Fruit fly (Drosophila melanogaster) whole organism, prepupa: ENCODE data around the gene CG17819.
A peak's percentile ranks its signal among the peaks of the same experiment; 100 is the strongest.

Experiments
- Blimp-1 ChIP-seq: fragments of 200-800 bp; sonication (Bioruptor generic); optimal IDR thresholded peaks from 3 replicates; lab custom pipeline; 2017; ENCODE audit warnings: missing biosample characterization, missing genetic modification characterization, mild to moderate bottlenecking, moderate library complexity, missing genetic modification reagents
- CG10631 ChIP-seq: fragments of 200-800 bp; sonication (Bioruptor generic); optimal IDR thresholded peaks from 2 replicates; lab custom pipeline; 2016; ENCODE audit warnings: missing biosample characterization, missing genetic modification characterization
- CG11762 ChIP-seq: fragments of 200-800 bp; sonication (Bioruptor generic); optimal IDR thresholded peaks from 3 replicates; lab custom pipeline; 2016; ENCODE audit warnings: missing biosample characterization, missing genetic modification characterization; ENCODE audit not compliant: insufficient read depth
- CG11902 ChIP-seq: fragments of 200-800 bp; sonication (Bioruptor generic); optimal IDR thresholded peaks from 3 replicates; lab custom pipeline; 2016; ENCODE audit warnings: missing biosample characterization, missing genetic modification characterization
- CG1621 ChIP-seq: fragments of 200-800 bp; sonication (Bioruptor generic); optimal IDR thresholded peaks from 3 replicates; lab custom pipeline; 2018; ENCODE audit warnings: missing biosample characterization, mild to moderate bottlenecking, missing genetic modification characterization
- CG16779 ChIP-seq: fragments of 200-800 bp; sonication (Bioruptor generic); optimal IDR thresholded peaks from 3 replicates; lab custom pipeline; 2017; ENCODE audit warnings: missing biosample characterization, mild to moderate bottlenecking, missing genetic modification characterization
- CG31627 ChIP-seq: fragments of 200-800 bp; sonication (Bioruptor generic); optimal IDR thresholded peaks from 3 replicates; lab custom pipeline; 2016; ENCODE audit warnings: missing biosample characterization, missing genetic modification characterization
- CG32006 ChIP-seq: fragments of 200-800 bp; sonication (Bioruptor generic); optimal IDR thresholded peaks from 3 replicates; lab custom pipeline; 2017; ENCODE audit warnings: missing biosample characterization, mild to moderate bottlenecking, missing genetic modification characterization
- CG34406 ChIP-seq: fragments of 200-800 bp; sonication (Bioruptor generic); optimal IDR thresholded peaks from 3 replicates; lab custom pipeline; 2016; ENCODE audit warnings: missing biosample characterization, missing genetic modification characterization
- CG6163 ChIP-seq: fragments of 200-800 bp; sonication (Bioruptor generic); IDR thresholded peaks from 3 replicates; pipeline ENCODE4 v1.3.6; 2022; ENCODE audit warnings: missing biosample characterization, missing genetic modification characterization
- CG6276 ChIP-seq: fragments of 200-800 bp; sonication (Bioruptor generic); optimal IDR thresholded peaks from 2 replicates; lab custom pipeline; 2017; ENCODE audit warnings: missing biosample characterization, mild to moderate bottlenecking, missing genetic modification characterization
- CG6792 ChIP-seq: fragments of 200-800 bp; sonication (Bioruptor generic); optimal IDR thresholded peaks from 3 replicates; lab custom pipeline; 2016; ENCODE audit warnings: missing biosample characterization, missing genetic modification characterization
- CG6854 ChIP-seq: fragments of 200-800 bp; sonication (Bioruptor generic); optimal IDR thresholded peaks from 2 replicates; lab custom pipeline; 2017; ENCODE audit warnings: missing biosample characterization, mild to moderate bottlenecking, missing genetic modification characterization
- CG7368 ChIP-seq: fragments of 200-800 bp; sonication (Bioruptor generic); optimal IDR thresholded peaks from 3 replicates; lab custom pipeline; 2016; ENCODE audit warnings: missing biosample characterization, missing genetic modification characterization
- CG9139 ChIP-seq: fragments of 200-800 bp; sonication (Bioruptor generic); optimal IDR thresholded peaks from 3 replicates; lab custom pipeline; 2017; ENCODE audit warnings: missing biosample characterization, mild to moderate bottlenecking, missing genetic modification characterization
- Eip78C ChIP-seq: fragments of 200-800 bp; sonication (Bioruptor generic); peaks from one replicate; lab custom pipeline; 2016; ENCODE audit warnings: missing biosample characterization, missing genetic modification characterization
- Ets96B ChIP-seq: fragments of 200-800 bp; optimal IDR thresholded peaks from 2 replicates; lab custom pipeline; 2019; ENCODE audit warnings: missing biosample characterization, mild to moderate bottlenecking, missing genetic modification characterization, moderate library complexity
- Gug ChIP-seq: fragments of 200-800 bp; sonication (Bioruptor generic); IDR thresholded peaks from 2 replicates; pipeline ENCODE4 v1.3.6; 2022; ENCODE audit warnings: missing biosample characterization, missing genetic modification characterization
- Hr39 ChIP-seq: fragments of 200-800 bp; sonication (Bioruptor generic); optimal IDR thresholded peaks from 2 replicates; lab custom pipeline; 2016; ENCODE audit warnings: missing biosample characterization, missing genetic modification characterization
- Hr4 ChIP-seq: fragments of 200-800 bp; sonication (Bioruptor generic); optimal IDR thresholded peaks from 3 replicates; lab custom pipeline; 2016; ENCODE audit warnings: missing biosample characterization, missing genetic modification characterization
- Lpt ChIP-seq: fragments of 200-800 bp; sonication (Bioruptor generic); optimal IDR thresholded peaks from 3 replicates; lab custom pipeline; 2016; ENCODE audit warnings: missing biosample characterization, missing genetic modification characterization
- OdsH ChIP-seq: fragments of 200-800 bp; sonication (Bioruptor generic); optimal IDR thresholded peaks from 3 replicates; lab custom pipeline; 2016; ENCODE audit warnings: missing biosample characterization, missing genetic modification characterization
- Sox102F ChIP-seq: fragments of 200-800 bp; sonication (Bioruptor generic); optimal IDR thresholded peaks from 2 replicates; lab custom pipeline; 2016; ENCODE audit warnings: missing biosample characterization, mild to moderate bottlenecking, missing genetic modification characterization
- Sox15 ChIP-seq: fragments of 200-800 bp; sonication (Bioruptor generic); optimal IDR thresholded peaks from 3 replicates; lab custom pipeline; 2016; ENCODE audit warnings: missing biosample characterization, missing genetic modification characterization
- acj6 ChIP-seq: fragments of 200-800 bp; sonication (Bioruptor generic); optimal IDR thresholded peaks from 3 replicates; lab custom pipeline; 2016; ENCODE audit warnings: missing biosample characterization, missing genetic modification characterization
- cyc ChIP-seq: fragments of 200-800 bp; sonication (Bioruptor generic); optimal IDR thresholded peaks from 3 replicates; lab custom pipeline; 2016; ENCODE audit warnings: missing biosample characterization, missing genetic modification characterization
- dac ChIP-seq: fragments of 200-800 bp; sonication (Bioruptor generic); optimal IDR thresholded peaks from 2 replicates; lab custom pipeline; 2017; ENCODE audit warnings: missing biosample characterization, mild to moderate bottlenecking, missing genetic modification characterization
- esn ChIP-seq: fragments of 200-800 bp; sonication (Bioruptor generic); optimal IDR thresholded peaks from 2 replicates; lab custom pipeline; 2016; ENCODE audit warnings: missing biosample characterization, mild to moderate bottlenecking, missing genetic modification characterization, moderate library complexity
- fd85E ChIP-seq: fragments of 200-800 bp; sonication (Bioruptor generic); optimal IDR thresholded peaks from 3 replicates; lab custom pipeline; 2016; ENCODE audit warnings: missing biosample characterization, missing genetic modification characterization
- lz ChIP-seq: fragments of 200-800 bp; sonication (Bioruptor generic); optimal IDR thresholded peaks from 3 replicates; lab custom pipeline; 2016; ENCODE audit warnings: missing biosample characterization, missing genetic modification characterization
- net ChIP-seq: fragments of 200-800 bp; sonication (Bioruptor generic); optimal IDR thresholded peaks from 3 replicates; lab custom pipeline; 2016; ENCODE audit warnings: missing biosample characterization, missing genetic modification characterization
- pdm3 ChIP-seq: fragments of 200-800 bp; sonication (Bioruptor generic); optimal IDR thresholded peaks from 3 replicates; lab custom pipeline; 2016; ENCODE audit warnings: missing biosample characterization, missing genetic modification characterization
- salr ChIP-seq, 2 experiments: fragments of 200-800 bp; sonication (Bioruptor generic); optimal IDR thresholded peaks; 3 replicates each; lab custom pipeline; 2016 to 2018; ENCODE audit warnings: missing biosample characterization in 2 of 2, missing genetic modification characterization in 2 of 2, mild to moderate bottlenecking in 1 of 2
- ss ChIP-seq, 2 experiments: fragments of 200-800 bp; sonication (Bioruptor generic); optimal IDR thresholded peaks; 2 replicates in 1 of 2; 3 replicates in 1 of 2; lab custom pipeline; 2017 to 2018; ENCODE audit warnings: mild to moderate bottlenecking in 2 of 2, missing biosample characterization in 2 of 2, missing genetic modification characterization in 2 of 2, moderate library complexity in 1 of 2
- svp ChIP-seq: fragments of 200-800 bp; sonication (Bioruptor generic); peaks from one replicate; lab custom pipeline; 2016; ENCODE audit warnings: missing biosample characterization, missing genetic modification characterization
- vri ChIP-seq: fragments of 200-800 bp; sonication (Bioruptor generic); optimal IDR thresholded peaks from 3 replicates; lab custom pipeline; 2016; ENCODE audit warnings: missing biosample characterization, mild to moderate bottlenecking, missing genetic modification characterization

The CG17819 gene

dm6 chr3R:21886861-21887587, 1.7 kb upstream of the CG17819 start, which contains the start of the genes CG6678 and dnd:
Gene CG6678, plus strand, starts transcription at chr3R:21887029.
Gene dnd, minus strand, starts transcription at chr3R:21887355.
- TF ChIP-seq Eip78C (GFP tag; lab: Kevin White, UChicago), result no peak
- TF ChIP-seq vri, result peak; percentile 1

dm6 chr3R:21884354-21884753, 996 bp downstream of the CG17819 start, which contains the start of gene fit:
Gene fit, minus strand, starts transcription at chr3R:21884454.
- no peak for TF ChIP-seq ss (GFP tag; optimal IDR thresholded peaks at IDR 0.05; lab: Kevin White, UChicago)

dm6 chr3R:21880510-21880909, 4.8 kb downstream of the CG17819 start, which contains the start of gene CG31465:
Gene CG31465, plus strand, starts transcription at chr3R:21880810.
- TF ChIP-seq CG9139 (GFP tag; lab: Kevin White, UChicago) (no peak), Gug (GFP tag; lab: Robert Waterston, UW) (no peak), Lpt (GFP tag; lab: Kevin White, UChicago) (no peak), CG10631 (no peak), CG7368 (GFP tag; lab: Kevin White, UChicago) (no peak), CG11762 (no peak), salr (GFP tag; optimal IDR thresholded peaks at IDR 0.05; lab: Kevin White, UChicago) (no peak), CG1621 (no peak), acj6 (GFP tag; lab: Kevin White, UChicago) (no peak), svp (GFP tag; lab: Kevin White, UChicago) (no peak), CG34406 (GFP tag; lab: Kevin White, UChicago) (no peak), CG31627 (GFP tag; lab: Kevin White, UChicago) (no peak), lz (GFP tag; lab: Kevin White, UChicago) (no peak), Blimp-1 (GFP tag; lab: Kevin White, UChicago) (no peak), net (GFP tag; lab: Kevin White, UChicago) (no peak), CG16779 (no peak)

- TF ChIP-seq cyc (GFP tag; lab: Kevin White, UChicago) (no peak), net (GFP tag; lab: Kevin White, UChicago) (no peak), acj6 (GFP tag; lab: Kevin White, UChicago) (no peak), fd85E (GFP tag; lab: Kevin White, UChicago) (no peak), Sox15 (no peak), OdsH (GFP tag; lab: Kevin White, UChicago) (no peak)
Observed at dm6 chr3R:21878473-21878872, 6.9 kb downstream of the CG17819 start, which contains the start of gene CG34148. Gene CG34148, minus strand, starts transcription at chr3R:21878686.

dm6 chr3R:21877636-21878035, 7.7 kb downstream of the CG17819 start, which contains the start of gene P5CDh2:
Gene P5CDh2, plus strand, starts transcription at chr3R:21877936.
- no peak for TF ChIP-seq Sox102F (GFP tag; lab: Kevin White, UChicago)
- TF ChIP-seq Ets96B (tag; lab: Kevin White, UChicago), result no peak
- no peak for TF ChIP-seq CG10631
- TF ChIP-seq pdm3 (GFP tag; lab: Kevin White, UChicago), result no peak
- no peak for TF ChIP-seq CG6792 (GFP tag; lab: Kevin White, UChicago)
- TF ChIP-seq CG9139 (GFP tag; lab: Kevin White, UChicago), result no peak
- TF ChIP-seq Hr4, result no peak
- TF ChIP-seq Gug (GFP tag; lab: Robert Waterston, UW), result no peak
- TF ChIP-seq dac (GFP tag; lab: Kevin White, UChicago), result no peak
- TF ChIP-seq Hr39 (GFP tag; lab: Kevin White, UChicago), result no peak
- no peak for TF ChIP-seq CG32006 (GFP tag; lab: Kevin White, UChicago)
- no peak for TF ChIP-seq CG31627 (GFP tag; lab: Kevin White, UChicago)
- no peak for TF ChIP-seq CG6276 (GFP tag; lab: Kevin White, UChicago)
- TF ChIP-seq lz (GFP tag; lab: Kevin White, UChicago), result no peak
- no peak for TF ChIP-seq CG6163 (GFP tag; lab: Robert Waterston, UW)
- TF ChIP-seq CG11902 (GFP tag; lab: Kevin White, UChicago), result no peak
- TF ChIP-seq esn (GFP tag; lab: Kevin White, UChicago), result no peak
- no peak for TF ChIP-seq CG6854 (GFP tag; lab: Kevin White, UChicago)
- TF ChIP-seq, all 60 proteins: peak for 0
